Worm (Caenorhabditis elegans) whole organism, mixed stage, embryonic: ENCODE results near the gene srh-97.

Experiments
- elt-1 ChIP-seq: sonication (generic microtip); optimal IDR thresholded peaks from 2 replicates; lab custom pipeline; 2017; ENCODE audit warnings: missing genetic modification characterization, mild to moderate bottlenecking, missing compliant biosample characterization, antibody characterized with exemption, moderate library complexity, borderline replicate concordance; ENCODE audit not compliant: insufficient read depth
- elt-3 ChIP-seq: fragments of 150-350 bp; optimal IDR thresholded peaks from 2 replicates; lab custom pipeline; 2014; ENCODE audit warnings: missing biosample characterization, missing genetic modification characterization
- lin-13 ChIP-seq: fragments of 150-350 bp; optimal IDR thresholded peaks from 2 replicates; lab custom pipeline; 2014; ENCODE audit warnings: missing biosample characterization, missing genetic modification characterization
- lsy-2 ChIP-seq: fragments of 150-350 bp; optimal IDR thresholded peaks from 2 replicates; lab custom pipeline; 2014; ENCODE audit warnings: missing biosample characterization, missing genetic modification characterization
- nhr-12 ChIP-seq: fragments of 150-350 bp; optimal IDR thresholded peaks from 2 replicates; lab custom pipeline; 2014; ENCODE audit warnings: missing biosample characterization, missing genetic modification characterization
- nhr-76 ChIP-seq: sonication (generic microtip); optimal IDR thresholded peaks from 2 replicates; lab custom pipeline; 2017; ENCODE audit warnings: missing biosample characterization, missing genetic modification characterization
- pha-4 ChIP-seq: fragments of 150-350 bp; optimal IDR thresholded peaks from 2 replicates; lab custom pipeline; 2018; ENCODE audit warnings: missing biosample characterization, missing genetic modification reagents, missing genetic modification characterization
- snpc-4 ChIP-seq: fragments of 150-350 bp; optimal IDR thresholded peaks from 2 replicates; lab custom pipeline; 2014; ENCODE audit warnings: missing biosample characterization, missing genetic modification characterization
- unc-39 ChIP-seq: fragments of 150-350 bp; optimal IDR thresholded peaks from 2 replicates; lab custom pipeline; 2014; ENCODE audit warnings: missing biosample characterization, missing genetic modification characterization
- unc-62 ChIP-seq: fragments of 150-350 bp; optimal IDR thresholded peaks from 2 replicates; lab custom pipeline; 2014; ENCODE audit warnings: missing biosample characterization, missing genetic modification reagents, missing genetic modification characterization
- ztf-11 ChIP-seq: fragments of 150-350 bp; optimal IDR thresholded peaks from 2 replicates; lab custom pipeline; 2014; ENCODE audit warnings: missing biosample characterization, missing genetic modification characterization

DNA sequence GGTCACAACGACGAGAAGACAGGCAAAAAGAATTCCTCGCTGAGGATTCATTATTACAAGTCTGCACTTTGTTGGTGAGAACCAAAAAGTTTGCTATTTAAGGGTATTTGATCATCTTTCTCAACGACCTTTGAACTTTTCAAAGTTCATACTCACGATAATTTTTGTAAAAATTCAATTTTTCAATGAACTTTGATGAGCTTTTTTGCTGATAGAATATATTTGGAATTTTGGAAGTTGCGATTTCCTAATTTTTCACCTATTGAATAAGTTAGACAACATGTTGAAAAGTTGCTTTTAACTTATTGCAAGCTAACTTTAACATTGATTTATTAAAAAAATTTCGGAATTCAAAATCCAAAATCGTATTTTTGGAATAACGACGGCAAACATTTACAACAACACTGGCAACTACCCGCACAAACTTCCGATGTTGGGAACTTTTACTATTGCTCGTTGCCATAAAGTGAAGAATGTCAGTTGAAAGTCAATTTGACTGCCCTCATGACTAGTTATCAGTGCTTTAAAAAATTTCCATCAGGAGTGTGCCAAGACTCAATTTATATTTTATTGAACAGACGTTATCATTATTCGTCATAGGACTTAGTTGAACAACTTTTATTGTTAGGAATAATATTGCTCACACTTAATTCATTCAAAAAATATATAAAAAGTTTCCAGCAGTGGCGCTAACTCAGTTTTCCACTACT, 5.9 kb downstream of the srh-97 start, which contains the start of the genes F49H6.8 and F49H6.5:
- no peak for TF ChIP-seq nhr-12 (tag; lab: Kevin White, UChicago)
- TF ChIP-seq lsy-2 (tag; lab: Kevin White, UChicago) = no peak
- no peak for TF ChIP-seq unc-62
- no peak for TF ChIP-seq lin-13 (tag; lab: Kevin White, UChicago)
- no peak for TF ChIP-seq elt-3 (tag; lab: Kevin White, UChicago)
- no peak for TF ChIP-seq ztf-11 (tag; lab: Kevin White, UChicago)
- no peak for TF ChIP-seq unc-39
- no peak for TF ChIP-seq nhr-76 (tag; lab: Kevin White, UChicago)
- no peak for TF ChIP-seq elt-1
- no peak for TF ChIP-seq snpc-4
- TF ChIP-seq pha-4 (tag; lab: Kevin White, UChicago) = no peak
